Worm (Caenorhabditis elegans) whole organism, L3 larva: ENCODE data around the gene Y47D7A.18.

ENCODE experiments used
- elt-1 ChIP-seq: fragments of 150-350 bp; optimal IDR thresholded peaks from 2 replicates; lab custom pipeline; 2014; ENCODE audit warnings: missing biosample characterization, missing genetic modification characterization
- elt-3 ChIP-seq, 3 experiments: fragments of 150-350 bp in 1 of 3; sonication (generic microtip) in 2 of 3; optimal IDR thresholded peaks; 2 replicates in 2 of 3; 4 replicates in 1 of 3; lab custom pipeline; 2014 to 2017; ENCODE audit warnings: missing biosample characterization in 3 of 3, missing genetic modification characterization in 3 of 3
- lin-15B ChIP-seq: fragments of 150-350 bp; optimal IDR thresholded peaks from 2 replicates; lab custom pipeline; 2014; ENCODE audit warnings: missing biosample characterization, missing genetic modification characterization
- nhr-11 ChIP-seq: fragments of 150-350 bp; optimal IDR thresholded peaks from 2 replicates; lab custom pipeline; 2014; ENCODE audit warnings: missing biosample characterization, missing genetic modification characterization
- nhr-23 ChIP-seq: fragments of 150-350 bp; optimal IDR thresholded peaks from 2 replicates; lab custom pipeline; 2014; ENCODE audit warnings: missing biosample characterization, missing genetic modification reagents, missing genetic modification characterization
- nhr-237 ChIP-seq: fragments of 150-350 bp; optimal IDR thresholded peaks from 2 replicates; lab custom pipeline; 2014; ENCODE audit warnings: missing biosample characterization, missing genetic modification characterization
- nhr-25 ChIP-seq: sonication (generic microtip); optimal IDR thresholded peaks from 2 replicates; lab custom pipeline; 2017; ENCODE audit warnings: missing biosample characterization, missing genetic modification characterization
- nhr-28 ChIP-seq: fragments of 150-350 bp; optimal IDR thresholded peaks from 2 replicates; lab custom pipeline; 2014; ENCODE audit warnings: missing biosample characterization, missing genetic modification characterization
- nhr-76 ChIP-seq: fragments of 150-350 bp; sonication (generic microtip); optimal IDR thresholded peaks from 5 replicates; lab custom pipeline; 2014; ENCODE audit warnings: missing biosample characterization, missing genetic modification characterization
- pha-4 ChIP-seq: fragments of 150-350 bp; optimal IDR thresholded peaks from 2 replicates; lab custom pipeline; 2014; ENCODE audit warnings: missing biosample characterization, missing genetic modification reagents, missing genetic modification characterization
- unc-39 ChIP-seq: sonication (generic microtip); optimal IDR thresholded peaks from 4 replicates; lab custom pipeline; 2017; ENCODE audit warnings: missing biosample characterization, missing genetic modification characterization
- ztf-11 ChIP-seq: fragments of 150-350 bp; optimal IDR thresholded peaks from 2 replicates; lab custom pipeline; 2014; ENCODE audit warnings: missing biosample characterization, missing genetic modification characterization

ce11 chrV:4454634-4455033, 38.0 kb upstream of the Y47D7A.18 start, which contains the start of gene gnrr-5:
- TF ChIP-seq pha-4 (tag; lab: Kevin White, UChicago) (no peak), elt-3 (tag; optimal IDR thresholded peaks at IDR 0.05; lab: Kevin White, UChicago) (no peak), elt-1 (no peak), nhr-28 (tag; lab: Kevin White, UChicago) (no peak), nhr-76 (no peak), lin-15B (tag; lab: Kevin White, UChicago) (no peak), unc-39 (tag; lab: Kevin White, UChicago) (no peak), nhr-237 (tag; lab: Kevin White, UChicago) (no peak), nhr-23 (tag; lab: Kevin White, UChicago) (no peak), nhr-11 (no peak), nhr-25 (tag; lab: Kevin White, UChicago) (no peak), ztf-11 (no peak)
